Fruit fly (Drosophila melanogaster) whole organism, adult: ENCODE results near the gene bb8.

Experiments used
- CG7101 ChIP-seq: fragments of 200-800 bp; sonication (Bioruptor generic); optimal IDR thresholded peaks from 2 replicates; lab custom pipeline; 2018; ENCODE audit warnings: missing biosample characterization, mild to moderate bottlenecking, missing genetic modification characterization, moderate library complexity
- bab1 ChIP-seq: fragments of 200-800 bp; sonication (Bioruptor generic); optimal IDR thresholded peaks from 3 replicates; lab custom pipeline; 2019; ENCODE audit warnings: missing biosample characterization, mild to moderate bottlenecking, missing genetic modification characterization, moderate library complexity
- cnc ChIP-seq, 2 experiments: fragments of >200 bp; optimal IDR thresholded peaks; 2 replicates each; lab custom pipeline; 2017
- kay ChIP-seq: fragments of 200-800 bp; sonication (Bioruptor generic); peaks from one replicate; lab custom pipeline; 2016; ENCODE audit warnings: missing biosample characterization, missing genetic modification characterization, borderline replicate concordance
- toe ChIP-seq: fragments of 200-800 bp; sonication (Bioruptor generic); optimal IDR thresholded peaks from 2 replicates; lab custom pipeline; 2016; ENCODE audit warnings: missing biosample characterization, missing genetic modification characterization

DNA sequence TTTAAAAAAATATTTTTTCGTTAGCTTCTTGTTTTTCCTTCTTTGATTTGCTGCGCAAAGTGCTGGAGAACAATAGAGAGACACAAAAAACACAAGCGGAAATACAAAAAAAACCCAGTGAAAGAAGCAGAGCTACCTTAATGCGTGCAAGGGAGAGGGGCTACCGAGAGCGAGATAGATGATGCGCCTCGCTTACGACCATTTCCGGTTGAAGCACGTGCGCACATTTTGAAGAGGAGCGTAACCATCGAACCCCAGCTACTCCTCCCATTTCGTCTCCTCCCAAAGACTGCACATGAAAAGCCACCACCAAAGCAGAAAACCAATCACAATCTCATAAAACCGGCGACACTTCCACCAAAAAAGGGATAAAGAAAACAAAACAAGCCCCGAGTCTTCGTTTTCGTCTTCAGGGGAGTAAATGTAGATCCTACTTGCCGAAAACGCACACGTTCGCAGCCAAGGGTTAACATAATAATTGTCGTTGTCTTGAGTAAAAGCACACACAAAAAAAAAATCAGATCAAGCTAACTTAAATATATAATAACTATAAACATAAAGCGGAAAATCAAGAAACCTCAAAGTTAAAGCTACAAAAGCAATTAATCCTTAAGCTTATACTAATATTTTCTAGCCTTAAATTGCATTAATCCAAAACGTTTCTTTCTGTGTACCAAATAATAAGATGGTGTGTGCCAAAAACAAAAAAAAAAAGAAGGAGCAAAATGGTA, 7.3 kb upstream of the bb8 start:
- TF ChIP-seq cnc (optimal IDR thresholded peaks at IDR 0.05; lab: Kevin White, UChicago) (no peak), CG7101 (tag; lab: Kevin White, UChicago) (no peak), toe (GFP tag; lab: Kevin White, UChicago) (no peak), bab1 (GFP tag; lab: Kevin White, UChicago) (no peak), kay (GFP tag; lab: Kevin White, UChicago) (peak; percentile 36)
